Worm (Caenorhabditis elegans) whole organism, mixed stage, embryonic: ENCODE measurements around the gene fos-1.

Experiments
- ceh-83 ChIP-seq: fragments of 200-800 bp; sonication (Bioruptor generic); optimal IDR thresholded peaks from 2 replicates; lab custom pipeline; 2018; ENCODE audit warnings: mild to moderate bottlenecking, missing genetic modification characterization, missing compliant biosample characterization
- lin-13 ChIP-seq: fragments of 150-350 bp; optimal IDR thresholded peaks from 2 replicates; lab custom pipeline; 2014; ENCODE audit warnings: missing biosample characterization, missing genetic modification characterization
- mab-5 ChIP-seq: fragments of 150-350 bp; optimal IDR thresholded peaks from 2 replicates; lab custom pipeline; 2014; ENCODE audit warnings: missing biosample characterization, missing genetic modification characterization
- nhr-2 ChIP-seq: fragments of 150-350 bp; optimal IDR thresholded peaks from 2 replicates; lab custom pipeline; 2014; ENCODE audit warnings: missing biosample characterization, missing genetic modification characterization
- nhr-28 ChIP-seq: fragments of 150-350 bp; optimal IDR thresholded peaks from 2 replicates; lab custom pipeline; 2014; ENCODE audit warnings: missing biosample characterization, missing genetic modification characterization
- nhr-76 ChIP-seq: sonication (generic microtip); optimal IDR thresholded peaks from 2 replicates; lab custom pipeline; 2017; ENCODE audit warnings: missing biosample characterization, missing genetic modification characterization
- snpc-4 ChIP-seq: fragments of 150-350 bp; optimal IDR thresholded peaks from 2 replicates; lab custom pipeline; 2014; ENCODE audit warnings: missing biosample characterization, missing genetic modification characterization
- ztf-11 ChIP-seq: fragments of 150-350 bp; optimal IDR thresholded peaks from 2 replicates; lab custom pipeline; 2014; ENCODE audit warnings: missing biosample characterization, missing genetic modification characterization

DNA sequence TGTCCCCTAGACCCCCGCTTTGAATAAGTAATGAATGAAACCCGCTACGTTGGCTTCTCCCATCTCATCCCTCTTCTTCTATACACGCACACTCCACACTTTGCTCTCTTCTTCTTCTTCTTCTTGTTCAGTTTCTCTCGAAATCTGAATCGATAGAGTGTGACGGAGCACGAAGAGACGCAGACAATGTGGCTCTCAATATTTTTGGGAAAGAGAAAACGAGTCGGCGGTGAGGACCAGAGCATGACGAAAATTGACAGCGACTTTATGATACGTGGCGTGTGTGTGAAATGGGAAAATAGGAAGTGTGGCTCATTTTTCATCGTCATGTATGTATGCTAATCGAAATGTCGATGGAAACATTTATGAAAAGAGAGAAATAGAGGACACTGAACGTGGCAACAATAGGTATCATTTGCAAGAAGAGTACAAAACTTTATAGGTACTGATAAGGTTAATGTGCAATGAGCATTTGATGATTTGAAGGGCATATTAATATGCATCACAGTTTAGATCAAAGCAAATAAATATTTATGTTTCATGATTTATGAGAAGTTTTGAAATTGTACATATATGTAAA, 11.8 kb upstream of the fos-1 start:
- TF ChIP-seq mab-5 (no peak), snpc-4 (tag; lab: Kevin White, UChicago) (no peak), lin-13 (tag; lab: Kevin White, UChicago) (no peak), ztf-11 (no peak), nhr-76 (tag; lab: Kevin White, UChicago) (no peak), nhr-28 (tag; lab: Kevin White, UChicago) (no peak), nhr-2 (tag; lab: Kevin White, UChicago) (no peak), ceh-83 (GFP tag; lab: Kevin White, UChicago) (no peak)
